Worm (Caenorhabditis elegans) whole organism, young adult: ENCODE data around the gene Y54G11A.3.

ENCODE experiments used
- B0261.1 ChIP-seq: sonication (generic microtip); optimal IDR thresholded peaks from 2 replicates; lab custom pipeline; 2016; ENCODE audit warnings: mild to moderate bottlenecking, missing genetic modification characterization, moderate library complexity, missing compliant biosample characterization
- bed-2 ChIP-seq: fragments of 200-800 bp; sonication (Bioruptor generic); IDR thresholded peaks from 2 replicates; pipeline ENCODE4 v1.3.6; 2022; ENCODE audit warnings: missing genetic modification reagents, missing genetic modification characterization, missing compliant biosample characterization
- chd-7 ChIP-seq: sonication (generic microtip); optimal IDR thresholded peaks from 2 replicates; lab custom pipeline; 2016; ENCODE audit warnings: mild to moderate bottlenecking, missing genetic modification characterization, moderate library complexity, missing compliant biosample characterization
- hmg-20 ChIP-seq: fragments of 200-800 bp; sonication (Bioruptor generic); IDR thresholded peaks from 2 replicates; pipeline ENCODE4 v1.3.6; 2022; ENCODE audit warnings: missing genetic modification reagents, missing genetic modification characterization, missing compliant biosample characterization
- lag-1 ChIP-seq: fragments of 200-800 bp; sonication (Bioruptor generic); IDR thresholded peaks from 2 replicates; pipeline ENCODE4 v1.3.6; 2022; ENCODE audit warnings: missing genetic modification reagents, missing genetic modification characterization, missing compliant biosample characterization
- lin-26 ChIP-seq: fragments of 200-800 bp; sonication (Bioruptor generic); IDR thresholded peaks from 2 replicates; pipeline ENCODE4 v1.3.6; 2022; ENCODE audit warnings: missing genetic modification reagents, missing genetic modification characterization, missing compliant biosample characterization

ce11 chrII:14230938-14231337 lies 45.5 kb upstream of the Y54G11A.3 start:
- TF ChIP-seq B0261.1 (tag; lab: Kevin White, UChicago) (no peak), lin-26 (GFP tag; lab: Robert Waterston, UW) (no peak), hmg-20 (GFP tag; lab: Robert Waterston, UW) (no peak), lag-1 (GFP tag; lab: Robert Waterston, UW) (no peak), bed-2 (GFP tag; lab: Robert Waterston, UW) (no peak), chd-7 (tag; lab: Kevin White, UChicago) (no peak)
